Worm (Caenorhabditis elegans) whole organism, midembryonic: ENCODE data around the gene rap-2.
"Not testable (repeated sequence)": the region's sequence is repeated elsewhere in the genome, so short reads cannot be mapped to it uniquely, and the experiment has no call there.

ENCODE experiments used
- T22C8.4 ChIP-seq: fragments of 200-800 bp; sonication (Bioruptor generic); IDR thresholded peaks from 2 replicates; pipeline ENCODE4 v1.3.6; 2022; ENCODE audit warnings: missing genetic modification characterization, missing compliant biosample characterization
- cog-1 ChIP-seq: sonication (generic microtip); optimal IDR thresholded peaks from 2 replicates; lab custom pipeline; 2016; ENCODE audit warnings: missing genetic modification characterization, missing compliant biosample characterization
- flt-1 ChIP-seq: fragments of 200-800 bp; sonication (Bioruptor generic); IDR thresholded peaks from 2 replicates; pipeline ENCODE4 v1.3.6; 2022; ENCODE audit warnings: missing genetic modification characterization, missing compliant biosample characterization
- klf-2 ChIP-seq: fragments of 200-800 bp; sonication (Bioruptor generic); conservative IDR thresholded peaks from 2 replicates; pipeline ENCODE4 v1.3.6; 2022; ENCODE audit warnings: missing genetic modification reagents, missing genetic modification characterization, missing compliant biosample characterization
- med-1 ChIP-seq: sonication (generic microtip); optimal IDR thresholded peaks from 2 replicates; lab custom pipeline; 2017; ENCODE audit warnings: missing genetic modification characterization, mild to moderate bottlenecking, missing compliant biosample characterization, antibody characterized with exemption, missing genetic modification reagents; ENCODE audit not compliant: insufficient read depth
- ref-1 ChIP-seq: fragments of 200-800 bp; sonication (Bioruptor generic); conservative IDR thresholded peaks from 2 replicates; pipeline ENCODE4 v1.3.6; 2022; ENCODE audit warnings: missing genetic modification reagents, missing genetic modification characterization, missing compliant biosample characterization
- tab-1 ChIP-seq: fragments of 200-800 bp; sonication (Bioruptor generic); IDR thresholded peaks from 2 replicates; pipeline ENCODE4 v1.3.6; 2022; ENCODE audit warnings: missing genetic modification characterization, missing compliant biosample characterization
- ztf-23 ChIP-seq: fragments of 200-800 bp; sonication (Bioruptor generic); IDR thresholded peaks from 2 replicates; pipeline ENCODE4 v1.3.6; 2022; ENCODE audit warnings: missing genetic modification reagents, missing genetic modification characterization, missing compliant biosample characterization
- ztf-29 ChIP-seq: fragments of 200-800 bp; sonication (Bioruptor generic); IDR thresholded peaks from 2 replicates; pipeline ENCODE4 v1.3.6; 2022; ENCODE audit warnings: missing genetic modification reagents, missing genetic modification characterization, missing compliant biosample characterization

The rap-2 gene

ce11 chrV:15063987-15064386 lies at the start of gene rap-2:
rap-2 (minus strand) TSS chrV:15064087.
- no peak for TF ChIP-seq T22C8.4 (GFP tag; lab: Robert Waterston, UW)
- TF ChIP-seq med-1 = no peak
- no peak for TF ChIP-seq ztf-23 (GFP tag; lab: Robert Waterston, UW)
- no peak for TF ChIP-seq klf-2 (GFP tag; lab: Robert Waterston, UW)
- no peak for TF ChIP-seq flt-1 (GFP tag; lab: Robert Waterston, UW)
- no peak for TF ChIP-seq ref-1 (GFP tag; lab: Robert Waterston, UW)
- TF ChIP-seq cog-1 (tag; lab: Kevin White, UChicago) = no peak
- TF ChIP-seq tab-1 (GFP tag; lab: Robert Waterston, UW) = no peak
- TF ChIP-seq ztf-29 (GFP tag; lab: Robert Waterston, UW) = no peak

ce11 chrV:15111660-15112059 lies 47.8 kb upstream of the rap-2 start, which contains the start of gene T01G5.7:
T01G5.7 (plus strand) TSS chrV:15111960.
- no peak for TF ChIP-seq cog-1 (tag; lab: Kevin White, UChicago)
- no peak for TF ChIP-seq ref-1 (GFP tag; lab: Robert Waterston, UW)
- no peak for TF ChIP-seq flt-1 (GFP tag; lab: Robert Waterston, UW)
- no peak for TF ChIP-seq ztf-29 (GFP tag; lab: Robert Waterston, UW)
- no peak for TF ChIP-seq klf-2 (GFP tag; lab: Robert Waterston, UW)
- no peak for TF ChIP-seq tab-1 (GFP tag; lab: Robert Waterston, UW)
- TF ChIP-seq med-1 = no peak
- TF ChIP-seq T22C8.4 (GFP tag; lab: Robert Waterston, UW) = no peak
- no peak for TF ChIP-seq ztf-23 (GFP tag; lab: Robert Waterston, UW)

- TF ChIP-seq med-1 (no peak), cog-1 (tag; lab: Kevin White, UChicago) (no peak), tab-1 (GFP tag; lab: Robert Waterston, UW) (no peak), flt-1 (GFP tag; lab: Robert Waterston, UW) (no peak), ref-1 (GFP tag; lab: Robert Waterston, UW) (no peak), klf-2 (GFP tag; lab: Robert Waterston, UW) (no peak), T22C8.4 (GFP tag; lab: Robert Waterston, UW) (no peak), ztf-29 (GFP tag; lab: Robert Waterston, UW) (no peak), ztf-23 (GFP tag; lab: Robert Waterston, UW) (no peak)
These were observed 45.4 kb upstream of the rap-2 start, which contains the start of gene Y75B12A.2 for ce11 chrV:15109260-15109659. Y75B12A.2 (plus strand) TSS chrV:15109560.

ce11 chrV:15105893-15106598 lies 42.2 kb upstream of the rap-2 start, which contains the start of gene C01G10.14:
C01G10.14 (minus strand) TSS chrV:15105943.
- not testable (repeated sequence) for TF ChIP-seq flt-1, tab-1, ztf-29 (GFP tag; lab: Robert Waterston, UW)

ce11 chrV:15099447-15099846 lies 35.6 kb upstream of the rap-2 start, which contains the start of gene C01G10.1:
C01G10.1 (plus strand) TSS chrV:15099747.
- TF ChIP-seq flt-1 (GFP tag; lab: Robert Waterston, UW) = no peak

ce11 chrV:15094749-15095148 lies 30.9 kb upstream of the rap-2 start, which contains the start of gene srx-78:
srx-78 (plus strand) TSS chrV:15095049.
- TF ChIP-seq tab-1 (GFP tag; lab: Robert Waterston, UW) (no peak), klf-2 (GFP tag; lab: Robert Waterston, UW) (no peak), cog-1 (tag; lab: Kevin White, UChicago) (no peak), T22C8.4 (GFP tag; lab: Robert Waterston, UW) (no peak), ztf-23 (GFP tag; lab: Robert Waterston, UW) (no peak), ref-1 (GFP tag; lab: Robert Waterston, UW) (no peak), flt-1 (GFP tag; lab: Robert Waterston, UW) (no peak)

- TF ChIP-seq cog-1 (tag; lab: Kevin White, UChicago) (no peak), ztf-23 (GFP tag; lab: Robert Waterston, UW) (no peak), ref-1 (GFP tag; lab: Robert Waterston, UW) (no peak), ztf-29 (GFP tag; lab: Robert Waterston, UW) (no peak), klf-2 (GFP tag; lab: Robert Waterston, UW) (no peak), med-1 (no peak), T22C8.4 (GFP tag; lab: Robert Waterston, UW) (no peak), flt-1 (GFP tag; lab: Robert Waterston, UW) (no peak), tab-1 (GFP tag; lab: Robert Waterston, UW) (no peak)
These were observed 28.8 kb upstream of the rap-2 start, which contains the start of gene txt-12 for ce11 chrV:15092666-15093065. txt-12 (plus strand) TSS chrV:15092966.

- no peak for TF ChIP-seq T22C8.4 (GFP tag; lab: Robert Waterston, UW)
- TF ChIP-seq ztf-29 (GFP tag; lab: Robert Waterston, UW) = no peak
- TF ChIP-seq flt-1 (GFP tag; lab: Robert Waterston, UW) = no peak
- TF ChIP-seq ztf-23 (GFP tag; lab: Robert Waterston, UW) = no peak
- no peak for TF ChIP-seq med-1
- TF ChIP-seq tab-1 (GFP tag; lab: Robert Waterston, UW) = no peak
- TF ChIP-seq ref-1 (GFP tag; lab: Robert Waterston, UW) = no peak
- TF ChIP-seq klf-2 (GFP tag; lab: Robert Waterston, UW) = no peak
- no peak for TF ChIP-seq cog-1 (tag; lab: Kevin White, UChicago)
These were observed 26.6 kb upstream of the rap-2 start, which contains the start of gene C01G10.17 for ce11 chrV:15090457-15090856. C01G10.17 (plus strand) TSS chrV:15090757.

- no peak for TF ChIP-seq ref-1 (GFP tag; lab: Robert Waterston, UW)
- TF ChIP-seq cog-1 (tag; lab: Kevin White, UChicago) = no peak
- TF ChIP-seq ztf-29 (GFP tag; lab: Robert Waterston, UW) = no peak
- TF ChIP-seq klf-2 (GFP tag; lab: Robert Waterston, UW) = no peak
- no peak for TF ChIP-seq tab-1 (GFP tag; lab: Robert Waterston, UW)
- TF ChIP-seq flt-1 (GFP tag; lab: Robert Waterston, UW) = no peak
- TF ChIP-seq T22C8.4 (GFP tag; lab: Robert Waterston, UW) = no peak
- no peak for TF ChIP-seq med-1
- no peak for TF ChIP-seq ztf-23 (GFP tag; lab: Robert Waterston, UW)
These were observed 25.6 kb upstream of the rap-2 start, which contains the start of the genes C01G10.5 and C01G10.4 for ce11 chrV:15089438-15089837. C01G10.5 (minus strand) TSS chrV:15089538. C01G10.4 (plus strand) TSS chrV:15089740.
